Worm (Caenorhabditis elegans) whole organism, early embryonic: Measurements from ENCODE around the gene glb-11.

ENCODE experiments used
- aly-1 ChIP-seq: sonication (generic microtip); optimal IDR thresholded peaks from 2 replicates; lab custom pipeline; 2016; ENCODE audit warnings: missing genetic modification characterization, missing compliant biosample characterization
- ama-1 ChIP-seq: fragments of 150-350 bp; optimal IDR thresholded peaks from 2 replicates; lab custom pipeline; 2014
- hnd-1 ChIP-seq: sonication (generic microtip); optimal IDR thresholded peaks from 2 replicates; lab custom pipeline; 2016; ENCODE audit warnings: missing genetic modification characterization, missing compliant biosample characterization
- pes-1 ChIP-seq: fragments of 200-800 bp; sonication (Bioruptor generic); IDR thresholded peaks from 2 replicates; pipeline ENCODE4 v1.3.6; 2022; ENCODE audit warnings: missing genetic modification reagents, missing genetic modification characterization, missing compliant biosample characterization
- sea-1 ChIP-seq: fragments of 200-800 bp; sonication (Bioruptor generic); conservative IDR thresholded peaks from 2 replicates; pipeline ENCODE4 v1.3.6; 2022; ENCODE audit warnings: missing genetic modification characterization, missing compliant biosample characterization

DNA sequence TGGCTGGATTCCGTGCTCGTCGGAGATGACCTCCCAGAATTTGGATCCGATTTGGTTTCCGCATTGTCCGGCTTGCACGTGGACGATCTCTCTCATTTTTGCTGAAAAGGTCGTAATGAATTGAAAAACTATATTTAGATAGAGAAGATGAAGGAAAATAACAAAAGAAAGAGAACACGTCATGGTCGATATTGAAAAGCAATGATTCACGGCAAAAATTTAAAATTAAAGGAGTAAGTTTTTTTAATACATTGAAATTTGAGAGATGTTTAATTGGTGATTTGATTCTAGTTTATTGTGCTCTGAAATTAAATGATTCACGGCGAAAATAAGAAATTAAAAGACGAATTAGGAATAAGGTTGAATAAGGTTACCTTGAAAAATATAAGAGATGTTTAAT lies 25.5 kb upstream of the glb-11 start, which contains the start of gene tbb-2:
- TF ChIP-seq hnd-1 (tag; lab: Kevin White, UChicago) (no peak), aly-1 (tag; lab: Kevin White, UChicago) (no peak), pes-1 (no peak), ama-1 (no peak), sea-1 (GFP tag; lab: Robert Waterston, UW) (no peak)
